Fruit fly (Drosophila melanogaster) whole organism, embryonic: ENCODE measurements around the gene Or22c.

ENCODE experiments used
- ATbp ChIP-seq: fragments of 200-800 bp; sonication (Bioruptor generic); optimal IDR thresholded peaks from 2 replicates; lab custom pipeline; 2017; ENCODE audit warnings: missing biosample characterization, mild to moderate bottlenecking, missing genetic modification characterization, missing genetic modification reagents
- Adf1 ChIP-seq: fragments of 200-800 bp; sonication (Bioruptor generic); IDR thresholded peaks from 2 replicates; pipeline ENCODE4 v1.3.6; 2022; ENCODE audit warnings: missing biosample characterization, missing genetic modification characterization
- Asciz ChIP-seq: fragments of 200-800 bp; sonication (Bioruptor generic); optimal IDR thresholded peaks from 2 replicates; lab custom pipeline; 2017; ENCODE audit warnings: missing biosample characterization, mild to moderate bottlenecking, missing genetic modification characterization, missing genetic modification reagents
- Blimp-1 ChIP-seq: fragments of 200-800 bp; sonication (Bioruptor generic); optimal IDR thresholded peaks from 3 replicates; lab custom pipeline; 2018; ENCODE audit warnings: missing biosample characterization, missing genetic modification characterization, mild to moderate bottlenecking, moderate library complexity, missing genetic modification reagents
- CG12219 ChIP-seq: fragments of 200-800 bp; sonication (Bioruptor generic); optimal IDR thresholded peaks from 3 replicates; lab custom pipeline; 2018; ENCODE audit warnings: missing biosample characterization, mild to moderate bottlenecking, missing genetic modification characterization
- CG14050 ChIP-seq: fragments of 200-800 bp; sonication (Bioruptor generic); IDR thresholded peaks from 3 replicates; pipeline ENCODE4 v1.3.6; 2022; ENCODE audit warnings: missing biosample characterization, missing genetic modification characterization
- CG1603 ChIP-seq: fragments of 200-800 bp; sonication (Bioruptor generic); optimal IDR thresholded peaks from 2 replicates; lab custom pipeline; 2019; ENCODE audit warnings: missing biosample characterization, mild to moderate bottlenecking, missing genetic modification characterization, moderate library complexity
- CG16779 ChIP-seq: fragments of 200-800 bp; sonication (Bioruptor generic); IDR thresholded peaks from 2 replicates; pipeline ENCODE4 v1.3.6; 2022; ENCODE audit warnings: missing biosample characterization, missing genetic modification characterization
- CG1792 ChIP-seq: fragments of 200-800 bp; sonication (Bioruptor generic); optimal IDR thresholded peaks from 2 replicates; lab custom pipeline; 2016; ENCODE audit warnings: missing biosample characterization, missing genetic modification characterization
- CG4404 ChIP-seq: fragments of 200-800 bp; sonication (Bioruptor generic); IDR thresholded peaks from 2 replicates; pipeline ENCODE4 v1.3.6; 2022; ENCODE audit warnings: missing biosample characterization, missing genetic modification characterization
- CG5180 ChIP-seq: fragments of 200-800 bp; sonication (Bioruptor generic); optimal IDR thresholded peaks from 3 replicates; lab custom pipeline; 2017; ENCODE audit warnings: missing biosample characterization, missing genetic modification characterization, mild to moderate bottlenecking, moderate library complexity, missing genetic modification reagents
- CG5245 ChIP-seq: fragments of 200-800 bp; sonication (Bioruptor generic); optimal IDR thresholded peaks from 3 replicates; lab custom pipeline; 2016; ENCODE audit warnings: missing biosample characterization, missing genetic modification characterization
- CG6765 ChIP-seq: fragments of 200-800 bp; sonication (Bioruptor generic); optimal IDR thresholded peaks from 3 replicates; lab custom pipeline; 2017; ENCODE audit warnings: missing biosample characterization, mild to moderate bottlenecking, missing genetic modification characterization
- CG7556 ChIP-seq: fragments of 200-800 bp; sonication (Bioruptor generic); optimal IDR thresholded peaks from 2 replicates; lab custom pipeline; 2017; ENCODE audit warnings: missing biosample characterization, mild to moderate bottlenecking, missing genetic modification characterization
- CG8089 ChIP-seq: fragments of 200-800 bp; sonication (Bioruptor generic); optimal IDR thresholded peaks from 3 replicates; lab custom pipeline; 2016; ENCODE audit warnings: missing biosample characterization, missing genetic modification characterization
- CrebB ChIP-seq: fragments of 200-800 bp; sonication (Bioruptor generic); optimal IDR thresholded peaks from 3 replicates; lab custom pipeline; 2018; ENCODE audit warnings: missing biosample characterization, mild to moderate bottlenecking, missing genetic modification characterization
- Dll ChIP-seq: fragments of 200-800 bp; sonication (Bioruptor generic); IDR thresholded peaks from 4 replicates; pipeline ENCODE4 v1.3.6; 2022; ENCODE audit warnings: missing biosample characterization, missing genetic modification characterization; ENCODE audit not compliant: partially characterized antibody
- Dp ChIP-seq: fragments of 200-800 bp; sonication (Bioruptor generic); optimal IDR thresholded peaks from 2 replicates; lab custom pipeline; 2018; ENCODE audit warnings: missing biosample characterization, mild to moderate bottlenecking, missing genetic modification characterization, moderate library complexity
- E2f1 ChIP-seq: fragments of 200-800 bp; sonication (Bioruptor generic); IDR thresholded peaks from 2 replicates; pipeline ENCODE4 v1.3.6; 2022; ENCODE audit warnings: missing biosample characterization, missing genetic modification characterization
- Ets65A ChIP-seq: fragments of 200-800 bp; sonication (Bioruptor generic); peaks from one replicate; lab custom pipeline; 2016; ENCODE audit warnings: missing biosample characterization, missing genetic modification characterization
- Ets97D ChIP-seq: fragments of 200-800 bp; sonication (Bioruptor generic); optimal IDR thresholded peaks from 3 replicates; lab custom pipeline; 2016; ENCODE audit warnings: missing biosample characterization, missing genetic modification characterization
- Fer3 ChIP-seq: fragments of 200-800 bp; sonication (Bioruptor generic); optimal IDR thresholded peaks from 2 replicates; lab custom pipeline; 2018; ENCODE audit warnings: missing biosample characterization, mild to moderate bottlenecking, missing genetic modification characterization, moderate library complexity
- Gsc ChIP-seq: fragments of 200-800 bp; sonication (Bioruptor generic); IDR thresholded peaks from 2 replicates; pipeline ENCODE4 v1.3.6; 2022; ENCODE audit warnings: missing biosample characterization, missing genetic modification characterization
- HLHmδ ChIP-seq: fragments of 200-800 bp; sonication (Bioruptor generic); optimal IDR thresholded peaks from 2 replicates; lab custom pipeline; 2018; ENCODE audit warnings: missing biosample characterization, mild to moderate bottlenecking, missing genetic modification characterization, moderate library complexity
- Hand ChIP-seq: fragments of 200-800 bp; sonication (Bioruptor generic); optimal IDR thresholded peaks from 2 replicates; lab custom pipeline; 2017; ENCODE audit warnings: mild to moderate bottlenecking, missing biosample characterization, missing genetic modification reagents, missing genetic modification characterization
- Hmr ChIP-seq: fragments of 200-800 bp; sonication (Bioruptor generic); optimal IDR thresholded peaks from 3 replicates; lab custom pipeline; 2017; ENCODE audit warnings: mild to moderate bottlenecking, missing biosample characterization, missing genetic modification reagents, missing genetic modification characterization
- Hr78 ChIP-seq, 2 experiments: fragments of 200-800 bp in 1 of 2; fragments of >200 bp in 1 of 2; sonication (Bioruptor generic) in 1 of 2; optimal IDR thresholded peaks; 2 replicates each; lab custom pipeline; 2017 to 2019; ENCODE audit warnings: missing biosample characterization in 2 of 2, missing genetic modification characterization in 2 of 2, mild to moderate bottlenecking in 1 of 2, moderate library complexity in 1 of 2
- NC2α ChIP-seq: fragments of 200-800 bp; sonication (Bioruptor generic); optimal IDR thresholded peaks from 2 replicates; lab custom pipeline; 2016; ENCODE audit warnings: missing biosample characterization, missing genetic modification characterization
- NC2β ChIP-seq: fragments of 200-800 bp; sonication (Bioruptor generic); optimal IDR thresholded peaks from 2 replicates; lab custom pipeline; 2016; ENCODE audit warnings: missing biosample characterization, missing genetic modification characterization
- Nf-YB ChIP-seq: fragments of 200-800 bp; sonication (Bioruptor generic); optimal IDR thresholded peaks from 3 replicates; lab custom pipeline; 2019; ENCODE audit warnings: missing biosample characterization, mild to moderate bottlenecking, missing genetic modification characterization, moderate library complexity
- Nf-YC ChIP-seq: fragments of 200-800 bp; optimal IDR thresholded peaks from 3 replicates; lab custom pipeline; 2019; ENCODE audit warnings: missing biosample characterization, mild to moderate bottlenecking, missing genetic modification characterization, moderate library complexity
- NfI ChIP-seq: fragments of 200-800 bp; sonication (Bioruptor generic); optimal IDR thresholded peaks from 3 replicates; lab custom pipeline; 2018; ENCODE audit warnings: missing biosample characterization, mild to moderate bottlenecking, missing genetic modification characterization, moderate library complexity
- Oli ChIP-seq: fragments of 200-800 bp; sonication (Bioruptor generic); optimal IDR thresholded peaks from 2 replicates; lab custom pipeline; 2018; ENCODE audit warnings: missing biosample characterization, mild to moderate bottlenecking, missing genetic modification characterization, moderate library complexity
- Poxn ChIP-seq: fragments of 200-800 bp; sonication (Bioruptor generic); IDR thresholded peaks from 2 replicates; pipeline ENCODE4 v1.3.6; 2022; ENCODE audit warnings: missing biosample characterization, missing genetic modification characterization
- Rfx ChIP-seq: fragments of 200-800 bp; sonication (Bioruptor generic); IDR thresholded peaks from 2 replicates; pipeline ENCODE4 v1.3.6; 2022; ENCODE audit warnings: missing biosample characterization, missing genetic modification characterization
- TFAM ChIP-seq: fragments of 200-800 bp; sonication (Bioruptor generic); optimal IDR thresholded peaks from 2 replicates; lab custom pipeline; 2017; ENCODE audit warnings: missing biosample characterization, missing genetic modification characterization, inconsistent platforms
- Taf1 ChIP-seq: fragments of 200-800 bp; sonication (Bioruptor generic); IDR thresholded peaks from 2 replicates; pipeline ENCODE4 v1.3.6; 2022; ENCODE audit warnings: missing biosample characterization, missing genetic modification characterization
- bsh ChIP-seq, 2 experiments: fragments of 200-800 bp; sonication (Bioruptor generic); optimal IDR thresholded peaks; 2 replicates each; lab custom pipeline; 2017 to 2018; ENCODE audit warnings: mild to moderate bottlenecking in 2 of 2, missing biosample characterization in 2 of 2, missing genetic modification characterization in 2 of 2, moderate library complexity in 1 of 2
- btn ChIP-seq: fragments of 200-800 bp; sonication (Bioruptor generic); optimal IDR thresholded peaks from 2 replicates; lab custom pipeline; 2016; ENCODE audit warnings: missing biosample characterization, missing genetic modification characterization
- cg ChIP-seq: fragments of 200-800 bp; sonication (Bioruptor generic); optimal IDR thresholded peaks from 3 replicates; lab custom pipeline; 2019; ENCODE audit warnings: missing biosample characterization, mild to moderate bottlenecking, missing genetic modification characterization, moderate library complexity
- cwo ChIP-seq: fragments of 200-800 bp; sonication (Bioruptor generic); optimal IDR thresholded peaks from 3 replicates; lab custom pipeline; 2017; ENCODE audit warnings: missing biosample characterization, missing genetic modification characterization, mild to moderate bottlenecking, moderate library complexity, missing genetic modification reagents
- dmrt99B ChIP-seq: fragments of 200-800 bp; sonication (Bioruptor generic); optimal IDR thresholded peaks from 2 replicates; lab custom pipeline; 2018; ENCODE audit warnings: missing biosample characterization, mild to moderate bottlenecking, missing genetic modification characterization, moderate library complexity
- fd64A ChIP-seq: fragments of 200-800 bp; sonication (Bioruptor generic); optimal IDR thresholded peaks from 3 replicates; lab custom pipeline; 2018; ENCODE audit warnings: missing biosample characterization, mild to moderate bottlenecking, missing genetic modification characterization
- fu2 ChIP-seq: fragments of 200-800 bp; sonication (Bioruptor generic); optimal IDR thresholded peaks from 2 replicates; lab custom pipeline; 2016; ENCODE audit warnings: missing biosample characterization, missing genetic modification characterization
- gsb ChIP-seq: fragments of 200-800 bp; sonication (Bioruptor generic); IDR thresholded peaks from 2 replicates; pipeline ENCODE4 v1.3.6; 2022; ENCODE audit warnings: missing biosample characterization, missing genetic modification characterization
- hbn ChIP-seq: fragments of 200-800 bp; sonication (Bioruptor generic); IDR thresholded peaks from 2 replicates; pipeline ENCODE4 v1.3.6; 2022; ENCODE audit warnings: missing biosample characterization, missing genetic modification characterization; ENCODE audit not compliant: partially characterized antibody
- inv ChIP-seq: fragments of 200-800 bp; sonication (Bioruptor generic); IDR thresholded peaks from 2 replicates; pipeline ENCODE4 v1.3.6; 2022; ENCODE audit warnings: missing biosample characterization, missing genetic modification characterization; ENCODE audit not compliant: partially characterized antibody
- otp ChIP-seq: fragments of 200-800 bp; sonication (Bioruptor generic); IDR thresholded peaks from 3 replicates; pipeline ENCODE4, ENCODE4 v1.3.6; 2022; ENCODE audit warnings: missing biosample characterization, missing genetic modification characterization
- pb ChIP-seq: fragments of 200-800 bp; sonication (Bioruptor generic); optimal IDR thresholded peaks from 3 replicates; lab custom pipeline; 2016; ENCODE audit warnings: missing biosample characterization, missing genetic modification characterization
- sd ChIP-seq: fragments of 200-800 bp; sonication (Bioruptor generic); optimal IDR thresholded peaks from 3 replicates; lab custom pipeline; 2018; ENCODE audit warnings: missing biosample characterization, mild to moderate bottlenecking, missing genetic modification characterization, moderate library complexity
- toy ChIP-seq: fragments of 200-800 bp; sonication (Bioruptor generic); IDR thresholded peaks from 2 replicates; pipeline ENCODE4 v1.3.6; 2022; ENCODE audit warnings: missing biosample characterization, missing genetic modification characterization

Or22c gene

dm6 chr2L:2084349-2084748 is 30.0 kb downstream of the Or22c start (continued):
- no peak for TF ChIP-seq CG6765
- no peak for TF ChIP-seq HLHmδ (GFP tag; lab: Kevin White, UChicago)
- TF ChIP-seq cg (GFP tag; lab: Kevin White, UChicago), result no peak
- no peak for TF ChIP-seq CG5245 (GFP tag; lab: Kevin White, UChicago)
- TF ChIP-seq pb, result no peak
- TF ChIP-seq sd (tag; lab: Kevin White, UChicago), result no peak
- no peak for TF ChIP-seq CG14050
- no peak for TF ChIP-seq Fer3
- no peak for TF ChIP-seq bsh (GFP tag; optimal IDR thresholded peaks at IDR 0.05; lab: Kevin White, UChicago)
- peak; percentile 46; the same call in 1 of the 2 replicates for TF ChIP-seq Gsc (GFP tag; lab: Robert Waterston, UW)
- TF ChIP-seq CrebB, result no peak
- TF ChIP-seq Taf1 (GFP tag; lab: Robert Waterston, UW), result no peak
- TF ChIP-seq Hr78 (GFP tag; optimal IDR thresholded peaks at IDR 0.05; lab: Kevin White, UChicago), result no peak
- TF ChIP-seq toy (GFP tag; lab: Robert Waterston, UW), result no peak; the same call in 1 of the 2 replicates
- TF ChIP-seq CG12219 (GFP tag; lab: Kevin White, UChicago), result no peak
- TF ChIP-seq NC2β (GFP tag; lab: Kevin White, UChicago), result no peak
- no peak for TF ChIP-seq Nf-YB (GFP tag; lab: Kevin White, UChicago)
- no peak for TF ChIP-seq btn (GFP tag; lab: Kevin White, UChicago)
- no peak for TF ChIP-seq Asciz
- no peak for TF ChIP-seq Poxn (GFP tag; lab: Robert Waterston, UW)
- no peak for TF ChIP-seq gsb (GFP tag; lab: Robert Waterston, UW)
- TF ChIP-seq CG5180 (GFP tag; lab: Kevin White, UChicago), result no peak
- no peak for TF ChIP-seq cwo
- peak; percentile 17 for TF ChIP-seq Hmr (GFP tag; lab: Kevin White, UChicago)
- no peak for TF ChIP-seq CG8089
- no peak for TF ChIP-seq CG1792
- TF ChIP-seq Rfx (GFP tag; lab: Robert Waterston, UW), result peak; percentile 45; the same call in 1 of the 2 replicates
- no peak for TF ChIP-seq Ets97D (GFP tag; lab: Kevin White, UChicago)
- no peak for TF ChIP-seq Hand (GFP tag; lab: Kevin White, UChicago)
- TF ChIP-seq fd64A (GFP tag; lab: Kevin White, UChicago), result no peak
- no peak for TF ChIP-seq Dp (GFP tag; lab: Kevin White, UChicago)
- TF ChIP-seq otp (GFP tag; lab: Robert Waterston, UW), result no peak
- TF ChIP-seq dmrt99B (tag; lab: Kevin White, UChicago), result peak; percentile 6
- no peak for TF ChIP-seq NfI (GFP tag; lab: Kevin White, UChicago)
- peak; percentile 27; the same call in 1 of the 2 replicates for TF ChIP-seq E2f1 (GFP tag; lab: Robert Waterston, UW)
- no peak for TF ChIP-seq Blimp-1 (GFP tag; lab: Kevin White, UChicago)
- 0 out of 2 replicates have a peak, but pooled peaks have one; percentile 21 for TF ChIP-seq CG4404 (GFP tag; lab: Robert Waterston, UW)
- no peak for TF ChIP-seq TFAM
- TF ChIP-seq Oli (tag; lab: Kevin White, UChicago), result peak; percentile 32
- TF ChIP-seq CG16779 (GFP tag; lab: Robert Waterston, UW), result no peak
- no peak for TF ChIP-seq Dll (GFP tag; lab: Robert Waterston, UW)
- no peak for TF ChIP-seq NC2α (GFP tag; lab: Kevin White, UChicago)
- TF ChIP-seq hbn (GFP tag; lab: Robert Waterston, UW), result no peak
- no peak for TF ChIP-seq fu2
- TF ChIP-seq Adf1 (GFP tag; lab: Robert Waterston, UW), result no peak
- TF ChIP-seq Ets65A (GFP tag; lab: Kevin White, UChicago), result peak; percentile 17
- TF ChIP-seq inv (GFP tag; lab: Robert Waterston, UW), result no peak
- peak; percentile 56 for TF ChIP-seq CG1603 (tag; lab: Kevin White, UChicago)
- TF ChIP-seq CG7556, result no peak
- no peak for TF ChIP-seq Nf-YC (tag; lab: Kevin White, UChicago)
- TF ChIP-seq ATbp (GFP tag; lab: Kevin White, UChicago), result no peak
